Worm (Caenorhabditis elegans) whole organism, L1 larva: Measurements from ENCODE around the gene mam-1.
A peak's percentile ranks its signal among the peaks of the same experiment; 100 is the strongest.

ENCODE experiments used
- F16B12.6 ChIP-seq: fragments of 150-350 bp; optimal IDR thresholded peaks from 2 replicates; lab custom pipeline; 2014; ENCODE audit warnings: missing biosample characterization, missing genetic modification characterization
- Y116A8C.19 ChIP-seq: sonication (generic microtip); optimal IDR thresholded peaks from 2 replicates; lab custom pipeline; 2016; ENCODE audit warnings: missing compliant biosample characterization, missing genetic modification characterization, borderline replicate concordance
- alr-1 ChIP-seq: fragments of 200-800 bp; sonication (Bioruptor generic); optimal IDR thresholded peaks from 2 replicates; lab custom pipeline; 2018; ENCODE audit warnings: borderline replicate concordance, mild to moderate bottlenecking, missing genetic modification characterization, missing compliant biosample characterization
- aly-2 ChIP-seq: fragments of 150-350 bp; optimal IDR thresholded peaks from 2 replicates; lab custom pipeline; 2014; ENCODE audit warnings: missing biosample characterization, missing genetic modification characterization
- ama-1 ChIP-seq: fragments of 150-350 bp; optimal IDR thresholded peaks from 2 replicates; lab custom pipeline; 2014
- blmp-1 ChIP-seq: fragments of 150-350 bp; optimal IDR thresholded peaks from 2 replicates; lab custom pipeline; 2014; ENCODE audit warnings: missing biosample characterization, missing genetic modification characterization
- ceh-8 ChIP-seq: fragments of 200-800 bp; sonication (Bioruptor generic); optimal IDR thresholded peaks from 2 replicates; lab custom pipeline; 2018; ENCODE audit warnings: mild to moderate bottlenecking, missing genetic modification characterization, moderate library complexity, missing compliant biosample characterization
- ceh-82 ChIP-seq, 3 experiments: fragments of 150-350 bp in 1 of 3; sonication (generic microtip) in 2 of 3; optimal IDR thresholded peaks; 2 replicates each; lab custom pipeline; 2014 to 2017; ENCODE audit warnings: missing biosample characterization in 3 of 3, missing genetic modification characterization in 3 of 3
- ceh-88 ChIP-seq: fragments of 200-800 bp; sonication (Bioruptor generic); IDR thresholded peaks from 2 replicates; pipeline ENCODE4 v1.3.6; 2022; ENCODE audit warnings: missing genetic modification characterization, missing compliant biosample characterization
- ceh-90 ChIP-seq: sonication (generic microtip); optimal IDR thresholded peaks from 2 replicates; lab custom pipeline; 2016; ENCODE audit warnings: missing genetic modification characterization, missing compliant biosample characterization
- efl-1 ChIP-seq, 4 experiments: fragments of 150-350 bp; optimal IDR thresholded peaks in 3 of 4; peaks in 1 of 4; 1 replicate in 1 of 4; 2 replicates in 3 of 4; lab custom pipeline; 2014; ENCODE audit warnings: missing biosample characterization in 2 of 4, missing genetic modification characterization in 2 of 4, missing genetic modification reagents in 2 of 4
- efl-3 ChIP-seq: fragments of 200-800 bp; sonication (Bioruptor generic); optimal IDR thresholded peaks from 2 replicates; lab custom pipeline; 2018; ENCODE audit warnings: mild to moderate bottlenecking, missing genetic modification characterization, missing compliant biosample characterization
- egl-13 ChIP-seq: sonication (generic microtip); optimal IDR thresholded peaks from 2 replicates; lab custom pipeline; 2016; ENCODE audit warnings: missing genotype, missing genetic modification reagents, missing genetic modification characterization, missing compliant biosample characterization
- elt-3 ChIP-seq, 6 experiments: fragments of 150-350 bp in 1 of 6; sonication (generic microtip); optimal IDR thresholded peaks; 2 replicates each; lab custom pipeline; 2017 to 2018; ENCODE audit warnings: missing biosample characterization in 6 of 6, missing genetic modification characterization in 6 of 6, inconsistent platforms in 1 of 6
- fkh-10 ChIP-seq: sonication (generic microtip); optimal IDR thresholded peaks from 2 replicates; lab custom pipeline; 2017; ENCODE audit warnings: missing biosample characterization, missing genetic modification reagents, missing genetic modification characterization
- fkh-4 ChIP-seq: sonication (generic microtip); optimal IDR thresholded peaks from 2 replicates; lab custom pipeline; 2016; ENCODE audit warnings: missing compliant biosample characterization, missing genetic modification characterization, borderline replicate concordance
- hlh-17 ChIP-seq: fragments of 200-800 bp; sonication (Bioruptor generic); optimal IDR thresholded peaks from 2 replicates; lab custom pipeline; 2018; ENCODE audit warnings: missing genetic modification characterization, mild to moderate bottlenecking, missing compliant biosample characterization, moderate library complexity, borderline replicate concordance
- lin-13 ChIP-seq: fragments of 150-350 bp; optimal IDR thresholded peaks from 2 replicates; lab custom pipeline; 2014; ENCODE audit warnings: missing biosample characterization, missing genetic modification reagents, missing genetic modification characterization
- lin-14 ChIP-seq: fragments of 200-800 bp; sonication (Bioruptor generic); optimal IDR thresholded peaks from 2 replicates; lab custom pipeline; 2018; ENCODE audit warnings: mild to moderate bottlenecking, missing genetic modification characterization, moderate library complexity, missing compliant biosample characterization
- lin-15B ChIP-seq: fragments of 150-350 bp; sonication (generic microtip); optimal IDR thresholded peaks from 3 replicates; lab custom pipeline; 2014; ENCODE audit warnings: missing biosample characterization, missing genetic modification characterization
- lsy-2 ChIP-seq, 2 experiments: fragments of 150-350 bp; optimal IDR thresholded peaks; 2 replicates each; lab custom pipeline; 2014; ENCODE audit warnings: missing biosample characterization in 2 of 2, missing genetic modification characterization in 2 of 2
- mep-1 ChIP-seq: fragments of 150-350 bp; optimal IDR thresholded peaks from 2 replicates; lab custom pipeline; 2014; ENCODE audit warnings: missing biosample characterization, missing genetic modification characterization
- nhr-12 ChIP-seq: sonication (generic microtip); optimal IDR thresholded peaks from 2 replicates; lab custom pipeline; 2017; ENCODE audit warnings: missing biosample characterization, missing genetic modification characterization
- nhr-20 ChIP-seq: sonication (generic microtip); optimal IDR thresholded peaks from 2 replicates; lab custom pipeline; 2016; ENCODE audit warnings: mild to moderate bottlenecking, missing genetic modification characterization, missing compliant biosample characterization
- nhr-28 ChIP-seq: fragments of 150-350 bp; optimal IDR thresholded peaks from 2 replicates; lab custom pipeline; 2014; ENCODE audit warnings: missing biosample characterization, missing genetic modification characterization
- nhr-47 ChIP-seq: sonication (generic microtip); optimal IDR thresholded peaks from 2 replicates; lab custom pipeline; 2016; ENCODE audit warnings: mild to moderate bottlenecking, missing genetic modification characterization, moderate library complexity, missing compliant biosample characterization
- nhr-84 ChIP-seq: sonication (generic microtip); optimal IDR thresholded peaks from 2 replicates; lab custom pipeline; 2017; ENCODE audit warnings: missing biosample characterization, missing genetic modification characterization
- nhr-85 ChIP-seq: sonication (generic microtip); peaks from one replicate; lab custom pipeline; 2016; ENCODE audit warnings: missing genetic modification characterization, inconsistent platforms, missing compliant biosample characterization
- nhr-90 ChIP-seq: sonication (generic microtip); optimal IDR thresholded peaks from 2 replicates; lab custom pipeline; 2016; ENCODE audit warnings: mild to moderate bottlenecking, missing genetic modification characterization, missing compliant biosample characterization; ENCODE audit not compliant: poor library complexity
- pag-3 ChIP-seq: sonication (generic microtip); optimal IDR thresholded peaks from 2 replicates; lab custom pipeline; 2017; ENCODE audit warnings: missing genetic modification characterization, mild to moderate bottlenecking, missing compliant biosample characterization, antibody characterized with exemption, borderline replicate concordance; ENCODE audit not compliant: insufficient read depth
- skn-1 ChIP-seq: fragments of 150-350 bp; optimal IDR thresholded peaks from 2 replicates; lab custom pipeline; 2014; ENCODE audit warnings: missing biosample characterization, missing genetic modification characterization
- snu-23 ChIP-seq: sonication (generic microtip); optimal IDR thresholded peaks from 2 replicates; lab custom pipeline; 2016; ENCODE audit warnings: missing genetic modification characterization, missing compliant biosample characterization
- sox-4 ChIP-seq: sonication (generic microtip); optimal IDR thresholded peaks from 2 replicates; lab custom pipeline; 2016; ENCODE audit warnings: missing genetic modification characterization, missing compliant biosample characterization
- sptf-1 ChIP-seq: fragments of 150-350 bp; optimal IDR thresholded peaks from 2 replicates; lab custom pipeline; 2014; ENCODE audit warnings: missing biosample characterization, missing genetic modification characterization
- swsn-7 ChIP-seq: sonication (generic microtip); optimal IDR thresholded peaks from 2 replicates; lab custom pipeline; 2016; ENCODE audit warnings: missing genetic modification characterization, missing compliant biosample characterization
- unc-130 ChIP-seq: fragments of 150-350 bp; optimal IDR thresholded peaks from 2 replicates; lab custom pipeline; 2017; ENCODE audit warnings: missing biosample characterization, missing genetic modification characterization, inconsistent platforms
- unc-98 ChIP-seq: fragments of 200-800 bp; sonication (Bioruptor generic); IDR thresholded peaks from 2 replicates; pipeline ENCODE4 v1.3.6; 2022; ENCODE audit warnings: missing genetic modification characterization, missing compliant biosample characterization
- vab-15 ChIP-seq: sonication (generic microtip); optimal IDR thresholded peaks from 2 replicates; lab custom pipeline; 2017; ENCODE audit warnings: missing genotype, mild to moderate bottlenecking, missing genetic modification characterization, missing compliant biosample characterization
- xbp-1 ChIP-seq: sonication (generic microtip); optimal IDR thresholded peaks from 2 replicates; lab custom pipeline; 2016; ENCODE audit warnings: missing genetic modification characterization, missing compliant biosample characterization
- zag-1 ChIP-seq: fragments of 150-350 bp; optimal IDR thresholded peaks from 2 replicates; lab custom pipeline; 2014; ENCODE audit warnings: missing biosample characterization, missing genetic modification characterization
- zip-4 ChIP-seq: fragments of 200-800 bp; sonication (Bioruptor generic); optimal IDR thresholded peaks from 2 replicates; lab custom pipeline; 2018; ENCODE audit warnings: mild to moderate bottlenecking, missing genetic modification characterization, moderate library complexity, missing compliant biosample characterization
- ztf-11 ChIP-seq, 2 experiments: sonication (generic microtip); optimal IDR thresholded peaks; 2 replicates each; lab custom pipeline; 2016 to 2017; ENCODE audit warnings: missing genetic modification characterization in 2 of 2, missing biosample characterization in 1 of 2, missing compliant biosample characterization in 1 of 2
- ztf-4 ChIP-seq: fragments of 150-350 bp; optimal IDR thresholded peaks from 2 replicates; lab custom pipeline; 2014; ENCODE audit warnings: missing biosample characterization, missing genetic modification characterization

mam-1 gene

ce11 chrX:876935-877334, 11.3 kb downstream of the mam-1 start, which contains the start of gene ZC13.1 (continued):
- TF ChIP-seq sptf-1 (tag; lab: Kevin White, UChicago), result no peak
- TF ChIP-seq ceh-82 (tag; optimal IDR thresholded peaks at IDR 0.05; lab: Kevin White, UChicago), result peak in 2 of 3 experiments; percentile 19 to 88
- TF ChIP-seq nhr-84 (tag; lab: Kevin White, UChicago), result no peak
- peak; percentile 86 for TF ChIP-seq lin-14 (GFP tag; lab: Kevin White, UChicago)
- TF ChIP-seq egl-13 (tag; lab: Kevin White, UChicago), result no peak
- TF ChIP-seq nhr-85 (tag; lab: Kevin White, UChicago), result peak; percentile 73
- TF ChIP-seq swsn-7 (tag; lab: Kevin White, UChicago), result peak; percentile 52
- peak; percentile 97 for TF ChIP-seq blmp-1 (tag; lab: Kevin White, UChicago)
- no peak for TF ChIP-seq ceh-88 (GFP tag; lab: Robert Waterston, UW)
- no peak for TF ChIP-seq nhr-90
- peak; percentile 40 for TF ChIP-seq unc-130 (tag; lab: Kevin White, UChicago)
- TF ChIP-seq skn-1 (tag; lab: Kevin White, UChicago), result peak; percentile 96
- TF ChIP-seq Y116A8C.19 (tag; lab: Kevin White, UChicago), result no peak
- TF ChIP-seq unc-98 (GFP tag; lab: Robert Waterston, UW), result no peak
- no peak for TF ChIP-seq hlh-17 (GFP tag; lab: Kevin White, UChicago)
- peak; percentile 86 for TF ChIP-seq mep-1 (tag; lab: Kevin White, UChicago)
- TF ChIP-seq efl-3, result no peak
- TF ChIP-seq nhr-20 (tag; lab: Kevin White, UChicago), result peak; percentile 62
- no peak for TF ChIP-seq zag-1
- TF ChIP-seq sox-4, result no peak
- no peak for TF ChIP-seq ceh-8 (GFP tag; lab: Kevin White, UChicago)
- TF ChIP-seq lin-13, result no peak
- peak; percentile 28 for TF ChIP-seq fkh-10
- peak; percentile 36 to 66 for TF ChIP-seq efl-1 (optimal IDR thresholded peaks at IDR 0.05; lab: Kevin White, UChicago)
- peak in 1 of 2 experiments; percentile 15 for TF ChIP-seq efl-1 (GFP tag; optimal IDR thresholded peaks at IDR 0.05 in 1 of 2; lab: Kevin White, UChicago)
- peak in 3 of 6 experiments; percentile 10 to 45 (median 38) for TF ChIP-seq elt-3 (tag; optimal IDR thresholded peaks at IDR 0.05; lab: Kevin White, UChicago)
- TF ChIP-seq nhr-28 (tag; lab: Kevin White, UChicago), result no peak
- no peak for TF ChIP-seq ztf-4 (tag; lab: Kevin White, UChicago)
- TF ChIP-seq fkh-4 (tag; lab: Kevin White, UChicago), result no peak
- peak; percentile 64 for TF ChIP-seq nhr-47 (tag; lab: Kevin White, UChicago)
- TF ChIP-seq aly-2 (tag; lab: Kevin White, UChicago), result no peak
- peak; percentile 33 for TF ChIP-seq xbp-1
- peak; percentile 77 for TF ChIP-seq snu-23 (GFP tag; lab: Kevin White, UChicago)
- TF ChIP-seq vab-15, result no peak
- TF ChIP-seq ztf-11 (tag; optimal IDR thresholded peaks at IDR 0.05; lab: Kevin White, UChicago), result no peak
- peak; percentile 61 for TF ChIP-seq lin-15B
- no peak for TF ChIP-seq pag-3 (tag; lab: Kevin White, UChicago)

- TF ChIP-seq mep-1 (tag; lab: Kevin White, UChicago) (no peak), lin-15B (no peak), lsy-2 (tag; optimal IDR thresholded peaks at IDR 0.05; lab: Kevin White, UChicago) (no peak), F16B12.6 (tag; lab: Kevin White, UChicago) (no peak), ceh-90 (tag; lab: Kevin White, UChicago) (no peak), alr-1 (no peak), nhr-12 (no peak), ama-1 (lab: Kevin White, UChicago) (no peak), zip-4 (GFP tag; lab: Kevin White, UChicago) (no peak)
Measured at ce11 chrX:873634-874033, 14.6 kb downstream of the mam-1 start.
